Worm (Caenorhabditis elegans): Measurements from ENCODE around the gene nas-37.

The nas-37 gene

DNA sequence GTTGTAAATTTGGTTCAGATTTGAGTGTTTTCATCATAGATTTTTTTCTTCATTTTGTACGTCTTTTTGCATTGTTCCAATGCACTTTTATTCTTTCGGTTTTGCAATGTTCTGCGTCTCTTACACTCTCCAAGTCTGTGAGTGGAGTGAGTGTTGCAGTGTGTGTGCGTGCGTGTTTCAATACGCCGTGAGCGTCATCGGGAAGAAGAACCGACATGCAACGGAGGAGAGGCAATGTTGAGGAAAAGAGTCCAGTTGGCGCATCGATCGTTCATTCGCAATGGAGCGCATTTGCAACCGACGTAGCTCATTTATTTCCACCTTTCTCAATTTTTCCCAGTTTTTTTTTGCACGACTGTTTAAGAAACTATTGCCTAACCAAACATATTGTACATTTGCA is 9.7 kb upstream of the nas-37 start, which contains the start of gene ZC506.1 (continued):
- TF ChIP-seq lin-29 (GFP tag; IDR thresholded peaks at IDR 0.05): 0 out of 2 replicates have a peak, but pooled peaks have one; percentile 11
- no peak for TF ChIP-seq snpc-4 (tag; optimal IDR thresholded peaks at IDR 0.05)
- peak; percentile 79 to 92 for TF ChIP-seq lsy-2 (tag; optimal IDR thresholded peaks at IDR 0.05)

DNA sequence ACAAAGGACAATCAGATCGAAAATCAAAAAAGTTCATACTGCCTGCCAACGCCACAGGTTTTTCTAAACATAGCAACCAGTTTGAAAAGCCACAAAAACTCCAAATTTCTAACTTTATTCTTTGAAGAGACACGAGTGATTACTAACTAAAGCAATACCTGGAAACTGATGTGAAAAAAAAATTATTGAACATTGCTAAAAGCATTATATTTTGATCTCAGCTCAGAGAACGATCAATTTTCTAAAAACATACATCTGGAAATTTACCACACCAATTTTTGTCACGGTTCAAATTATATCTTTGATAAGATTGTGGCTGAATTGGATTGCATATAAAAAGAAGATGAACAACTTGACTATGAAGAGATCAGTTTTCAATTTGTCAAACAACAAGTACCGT is 8.6 kb upstream of the nas-37 start:
- TF ChIP-seq dmd-6 (GFP tag; IDR thresholded peaks at IDR 0.05) (0 out of 2 replicates have a peak, but pooled peaks have one; percentile 13), unc-130 (GFP tag; optimal IDR thresholded peaks at IDR 0.05) (no peak)

DNA sequence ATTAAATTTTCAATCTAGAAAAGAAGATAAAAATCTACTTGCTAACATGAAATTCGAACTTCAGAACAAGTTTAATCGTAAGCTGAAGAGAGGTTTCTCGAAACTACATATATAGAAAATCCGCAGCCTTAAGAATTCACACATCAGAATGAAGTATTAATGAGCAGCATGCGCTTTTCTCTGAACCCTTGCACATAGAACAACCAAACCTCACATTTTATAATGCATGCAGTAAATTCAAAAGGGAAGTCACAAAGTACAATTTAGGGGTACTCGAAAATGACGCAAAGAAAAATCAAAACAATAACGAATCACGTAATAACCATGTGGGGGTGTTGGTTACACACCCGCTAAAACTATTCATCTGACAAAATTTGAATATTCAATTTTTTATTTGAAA is 7.7 kb upstream of the nas-37 start:
- TF ChIP-seq aha-1 (tag) (peak; percentile 82), hif-1 (tag; optimal IDR thresholded peaks at IDR 0.05) (peak in 1 of 2 experiments; percentile 16), dmd-6 (GFP tag; IDR thresholded peaks at IDR 0.05) (0 out of 2 replicates have a peak, but pooled peaks have one; percentile 27)

DNA sequence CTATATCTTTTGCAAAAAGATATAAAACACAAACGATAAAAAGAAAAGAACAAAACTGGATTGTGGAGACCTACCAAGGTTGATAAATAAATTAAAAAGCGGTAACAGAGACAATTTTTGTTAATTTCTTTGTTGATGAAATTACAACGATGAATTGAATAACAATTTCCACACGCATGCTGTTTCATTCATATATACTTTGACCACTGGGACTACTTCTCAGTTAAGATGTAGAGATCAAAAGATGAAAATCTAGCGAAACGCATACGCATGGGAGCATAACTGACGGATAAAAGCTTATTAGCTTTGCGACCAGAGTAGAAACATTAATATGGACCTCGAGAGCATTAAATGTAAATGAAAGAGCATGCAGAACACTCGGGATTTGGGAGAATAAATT is 7.2 kb upstream of the nas-37 start:
- no peak for TF ChIP-seq lin-13 (GFP tag; optimal IDR thresholded peaks at IDR 0.05)
- no peak for TF ChIP-seq mes-2 (tag; optimal IDR thresholded peaks at IDR 0.05; ENCODE audit: poor library complexity, severe bottlenecking)

DNA sequence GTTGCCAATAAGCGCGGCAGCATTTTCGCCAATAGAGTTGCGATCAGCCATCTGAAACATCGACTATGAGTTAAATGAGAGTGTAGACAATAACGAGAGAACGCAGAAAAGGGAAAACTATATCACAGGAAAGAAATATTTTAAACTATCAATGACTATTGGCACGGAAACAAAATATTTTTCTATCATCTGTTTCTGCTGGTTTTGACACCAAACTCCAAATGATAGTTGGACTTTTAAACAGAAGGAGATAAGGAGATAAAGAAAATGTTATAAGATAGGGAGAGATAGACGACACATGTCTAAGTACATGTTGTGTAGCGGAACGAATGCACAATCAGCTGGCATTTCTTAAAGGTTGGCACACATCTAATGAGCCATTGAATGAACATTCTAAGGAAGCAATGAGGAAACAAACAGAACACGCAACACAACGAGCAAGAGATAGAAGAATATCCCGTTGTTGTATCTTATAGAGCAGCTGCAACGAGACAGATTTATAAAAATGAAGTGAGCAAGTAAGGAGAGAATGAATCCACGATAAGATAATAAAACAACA is 5.7 kb upstream of the nas-37 start, which contains the start of gene cysl-1:
TSS of gene cysl-1 (minus strand) at position 51 of the 559 bp plus-strand sequence.
- TF ChIP-seq R02D3.7 (tag; optimal IDR thresholded peaks at IDR 0.05) (no peak), hlh-11 (tag; optimal IDR thresholded peaks at IDR 0.05) (peak; percentile 23), aha-1 (tag) (no peak), zfp-3 (GFP tag; conservative IDR thresholded peaks at IDR 0.05) (no peak), daf-16 (GFP tag; optimal IDR thresholded peaks at IDR 0.05) (peak in 1 of 2 experiments; percentile 80), daf-16 (tag; optimal IDR thresholded peaks at IDR 0.05) (no peak), lin-38 (GFP tag; IDR thresholded peaks at IDR 0.05) (no peak), F26F4.8 (GFP tag; conservative IDR thresholded peaks at IDR 0.05) (no peak), arid-1 (GFP tag; conservative IDR thresholded peaks at IDR 0.05) (no peak), dpl-1 (GFP tag; optimal IDR thresholded peaks at IDR 0.05) (no peak), mxl-3 (GFP tag; optimal IDR thresholded peaks at IDR 0.05) (peak; percentile 35), nhr-11 (tag; optimal IDR thresholded peaks at IDR 0.05) (peak; percentile 24), hlh-30 (tag; optimal IDR thresholded peaks at IDR 0.05; ENCODE audit: insufficient read depth) (no peak), vab-7 (GFP tag; IDR thresholded peaks at IDR 0.05) (no peak), nhr-28 (tag; optimal IDR thresholded peaks at IDR 0.05) (peak; percentile 28), T20F7.1 (GFP tag; optimal IDR thresholded peaks at IDR 0.05) (no peak)

DNA sequence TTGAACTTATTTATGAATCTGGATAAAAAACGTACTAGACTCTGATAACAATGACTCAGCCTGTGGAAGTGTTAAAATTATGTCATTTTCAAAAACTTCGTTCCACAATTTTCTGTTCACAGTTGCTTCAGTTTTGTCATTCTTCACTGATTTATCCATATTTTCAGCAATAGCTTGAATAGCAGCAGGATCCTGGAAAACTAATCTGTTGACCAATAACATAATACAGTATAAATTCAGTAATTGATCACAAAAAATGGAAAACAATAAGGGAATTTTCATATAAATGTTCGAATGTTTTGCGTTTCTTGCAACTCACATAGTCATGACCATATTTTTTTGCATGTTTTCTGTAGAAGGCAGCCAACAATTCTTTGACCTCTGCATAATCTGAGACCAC is 335 bp downstream of the nas-37 start:
- no peak for TF ChIP-seq duxl-1 (tag; optimal IDR thresholded peaks at IDR 0.05; ENCODE audit: poor library complexity)
- TF ChIP-seq unc-62 (GFP tag; optimal IDR thresholded peaks at IDR 0.05 in 1 of 2): peak in 1 of 2 experiments; percentile 96
- no peak for TF ChIP-seq unc-62 (tag; optimal IDR thresholded peaks at IDR 0.05)
- TF ChIP-seq F37D6.2 (tag; optimal IDR thresholded peaks at IDR 0.05): no peak

DNA sequence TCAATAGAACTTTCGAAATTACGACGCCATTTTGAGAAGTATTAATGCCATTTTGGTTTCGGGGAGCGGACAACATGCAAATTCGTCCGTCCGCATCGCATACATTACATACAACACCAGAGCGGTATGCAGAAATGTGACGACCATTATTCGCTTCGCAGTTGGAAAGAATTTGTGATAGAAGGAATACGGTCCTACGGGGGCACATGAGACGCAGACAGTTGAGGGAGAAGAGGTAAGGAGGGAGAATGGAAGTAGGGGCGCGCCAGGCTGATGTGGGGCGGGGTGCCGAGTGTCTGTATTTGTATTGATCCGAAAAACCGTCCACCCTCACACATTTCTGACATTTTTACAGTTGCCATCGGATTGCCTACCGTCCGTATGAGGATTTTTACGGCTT is 7.5 kb downstream of the nas-37 start:
- TF ChIP-seq hlh-11 (tag; optimal IDR thresholded peaks at IDR 0.05) (no peak), saeg-2 (GFP tag; IDR thresholded peaks at IDR 0.05) (no peak), nhr-77 (tag; optimal IDR thresholded peaks at IDR 0.05) (no peak), mxl-3 (GFP tag; optimal IDR thresholded peaks at IDR 0.05) (peak; percentile 8), aha-1 (tag) (peak; percentile 85), ceh-32 (tag; optimal IDR thresholded peaks at IDR 0.05; ENCODE audit: poor library complexity) (no peak), ZK546.5 (tag; optimal IDR thresholded peaks at IDR 0.05) (no peak), lsy-2 (tag; optimal IDR thresholded peaks at IDR 0.05) (no peak), mes-2 (tag; optimal IDR thresholded peaks at IDR 0.05; ENCODE audit: poor library complexity, severe bottlenecking) (peak; percentile 13), nhr-10 (tag; optimal IDR thresholded peaks at IDR 0.05) (no peak), ceh-82 (tag; optimal IDR thresholded peaks at IDR 0.05) (no peak)
